Fruit fly (Drosophila melanogaster): ENCODE data around the gene CG16890.

Gene CG16890

dm6 chr2L:13780109-13780947, 3.8 kb downstream of the CG16890 start, which contains the start of the genes CG9008 and p38b (continued):
- TF ChIP-seq CG9215 (GFP tag; IDR thresholded peaks at IDR 0.05) (peak; percentile 56), CG4730 (GFP tag; IDR thresholded peaks at IDR 0.05) (peak; percentile 58), zfh1 (GFP tag; IDR thresholded peaks at IDR 0.05) (peak; percentile 48; the same call in 2 of the 3 replicates), salm (tag; optimal IDR thresholded peaks at IDR 0.05) (peak; percentile 8), CG11723 (GFP tag; optimal IDR thresholded peaks at IDR 0.05) (peak; percentile 78), H15 (GFP tag; IDR thresholded peaks at IDR 0.05) (0 out of 3 replicates have a peak, but pooled peaks have one; percentile 49), mam (GFP tag; optimal IDR thresholded peaks at IDR 0.05) (peak; percentile 46), CG1024 (GFP tag; IDR thresholded peaks at IDR 0.05) (no peak), ro (GFP tag; IDR thresholded peaks at IDR 0.05) (peak; percentile 29; the same call in 1 of the 2 replicates), Ets65A (GFP tag) (peak; percentile 92), CG7987 (GFP tag; optimal IDR thresholded peaks at IDR 0.05) (no peak), CG15011 (GFP tag; optimal IDR thresholded peaks at IDR 0.05) (no peak), Fer2 (tag; optimal IDR thresholded peaks at IDR 0.05) (peak; percentile 69), CG11504 (tag; optimal IDR thresholded peaks at IDR 0.05) (peak; percentile 92), Dref (GFP tag; IDR thresholded peaks at IDR 0.05) (peak; percentile 83), bigmax (GFP tag; optimal IDR thresholded peaks at IDR 0.05) (no peak), sens (GFP tag) (peak; percentile 79), ATbp (GFP tag; optimal IDR thresholded peaks at IDR 0.05) (peak; percentile 58), cato (GFP tag; optimal IDR thresholded peaks at IDR 0.05; ENCODE audit: borderline replicate concordance) (peak; percentile 30), Hr78 (GFP tag; optimal IDR thresholded peaks at IDR 0.05) (peak in 1 of 2 experiments; percentile 46), ERR (GFP tag; optimal IDR thresholded peaks at IDR 0.05) (no peak), CG2889 (GFP tag; IDR thresholded peaks at IDR 0.05) (0 out of 3 replicates have a peak, but pooled peaks have one; percentile 4), phol (tag; optimal IDR thresholded peaks at IDR 0.05) (peak; percentile 88), CG8359 (GFP tag; optimal IDR thresholded peaks at IDR 0.05; ENCODE audit: borderline replicate concordance) (peak; percentile 42), sens-2 (GFP tag; IDR thresholded peaks at IDR 0.05) (no peak), NfI (GFP tag; optimal IDR thresholded peaks at IDR 0.05) (peak; percentile 71), pum (GFP tag; optimal IDR thresholded peaks at IDR 0.05) (peak; percentile 24), E2f1 (GFP tag; IDR thresholded peaks at IDR 0.05) (peak; percentile 60), CG6689 (GFP tag; IDR thresholded peaks at IDR 0.05) (peak; percentile 67; the same call in 1 of the 2 replicates), CG4282 (GFP tag; optimal IDR thresholded peaks at IDR 0.05) (no peak), fd3F (GFP tag; optimal IDR thresholded peaks at IDR 0.05) (peak; percentile 79), GATAe (GFP tag; conservative IDR thresholded peaks at IDR 0.05) (no peak), dimm (GFP tag; IDR thresholded peaks at IDR 0.05) (no peak), cad (GFP tag; optimal IDR thresholded peaks at IDR 0.05) (no peak), Eip74EF (GFP tag; optimal IDR thresholded peaks at IDR 0.05) (peak in 1 of 2 experiments; percentile 89), Doc3 (GFP tag; IDR thresholded peaks at IDR 0.05; ENCODE audit: partially characterized antibody) (0 out of 3 replicates have a peak, but pooled peaks have one; percentile 26), sug (tag; optimal IDR thresholded peaks at IDR 0.05) (peak; percentile 88), E2f2 (GFP tag; IDR thresholded peaks at IDR 0.05) (0 out of 2 replicates have a peak, but pooled peaks have one; percentile 24), ken (GFP tag; IDR thresholded peaks at IDR 0.05) (0 out of 3 replicates have a peak, but pooled peaks have one; percentile 10), CG3163 (GFP tag; optimal IDR thresholded peaks at IDR 0.05) (no peak), psq (GFP tag; optimal IDR thresholded peaks at IDR 0.05) (peak; percentile 49), Mes4 (GFP tag; optimal IDR thresholded peaks at IDR 0.05) (no peak), CG15696 (tag; optimal IDR thresholded peaks at IDR 0.05) (peak; percentile 46), CG32772 (GFP tag; IDR thresholded peaks at IDR 0.05) (peak; percentile 53; the same call in 1 of the 2 replicates), al (GFP tag; IDR thresholded peaks at IDR 0.05) (0 out of 2 replicates have a peak, but pooled peaks have one; percentile 46), croc (GFP tag; conservative IDR thresholded peaks at IDR 0.05) (peak; percentile 44; the same call in 1 of the 3 replicates), odd (GFP tag; optimal IDR thresholded peaks at IDR 0.05) (peak; percentile 87), otp (GFP tag; IDR thresholded peaks at IDR 0.05) (0 out of 3 replicates have a peak, but pooled peaks have one; percentile 43)
